Fruit fly (Drosophila melanogaster) whole organism, embryonic: Measurements from ENCODE around the gene Gem2.
A peak's percentile ranks its signal among the peaks of the same experiment; 100 is the strongest.

ENCODE experiments used
- BEAF-32 ChIP-seq: fragments of 200-800 bp; sonication (Bioruptor generic); optimal IDR thresholded peaks from 3 replicates; lab custom pipeline; 2017; ENCODE audit warnings: missing biosample characterization, missing genetic modification characterization, mild to moderate bottlenecking, moderate library complexity, missing genetic modification reagents
- CG10209 ChIP-seq: fragments of 200-800 bp; sonication (Bioruptor generic); optimal IDR thresholded peaks from 3 replicates; lab custom pipeline; 2017; ENCODE audit warnings: missing biosample characterization, mild to moderate bottlenecking, missing genetic modification characterization, missing genetic modification reagents
- CG10366 ChIP-seq: fragments of 200-800 bp; sonication (Bioruptor generic); IDR thresholded peaks from 2 replicates; pipeline ENCODE4 v1.3.6; 2022; ENCODE audit warnings: missing biosample characterization, missing genetic modification characterization
- CG17829 ChIP-seq: fragments of 200-800 bp; optimal IDR thresholded peaks from 2 replicates; lab custom pipeline; 2019; ENCODE audit warnings: missing biosample characterization, mild to moderate bottlenecking, missing genetic modification characterization, moderate library complexity
- CG2129 ChIP-seq: fragments of 200-800 bp; sonication (Bioruptor generic); IDR thresholded peaks from 2 replicates; pipeline ENCODE4 v1.3.6; 2022; ENCODE audit warnings: missing biosample characterization, missing genetic modification characterization; ENCODE audit not compliant: partially characterized antibody
- CG2678 ChIP-seq: fragments of 200-800 bp; sonication (Bioruptor generic); optimal IDR thresholded peaks from 3 replicates; lab custom pipeline; 2019; ENCODE audit warnings: missing biosample characterization, mild to moderate bottlenecking, missing genetic modification characterization, moderate library complexity
- CG34224 ChIP-seq: fragments of 200-800 bp; sonication (Bioruptor generic); IDR thresholded peaks from 3 replicates; pipeline ENCODE4 v1.3.6; 2022; ENCODE audit warnings: missing biosample characterization, missing genetic modification characterization; ENCODE audit not compliant: partially characterized antibody
- CG3726 ChIP-seq: fragments of 200-800 bp; sonication (Bioruptor generic); IDR thresholded peaks from 3 replicates; pipeline ENCODE4, ENCODE4 v1.3.6; 2022; ENCODE audit warnings: missing biosample characterization, missing genetic modification characterization
- CG4328 ChIP-seq: fragments of 200-800 bp; sonication (Bioruptor generic); optimal IDR thresholded peaks from 3 replicates; lab custom pipeline; 2017; ENCODE audit warnings: missing biosample characterization, missing genetic modification reagents, missing genetic modification characterization
- CG4424 ChIP-seq: fragments of 200-800 bp; sonication (Bioruptor generic); optimal IDR thresholded peaks from 3 replicates; lab custom pipeline; 2016; ENCODE audit warnings: missing biosample characterization, missing genetic modification characterization
- CG6175 ChIP-seq: fragments of 200-800 bp; sonication (Bioruptor generic); IDR thresholded peaks from 3 replicates; pipeline ENCODE4 v1.3.6; 2022; ENCODE audit warnings: missing biosample characterization, missing genetic modification characterization
- CG6254 ChIP-seq: fragments of 200-800 bp; sonication (Bioruptor generic); optimal IDR thresholded peaks from 3 replicates; lab custom pipeline; 2017; ENCODE audit warnings: mild to moderate bottlenecking, missing biosample characterization, missing genetic modification reagents, missing genetic modification characterization
- CG6765 ChIP-seq: fragments of 200-800 bp; sonication (Bioruptor generic); optimal IDR thresholded peaks from 3 replicates; lab custom pipeline; 2017; ENCODE audit warnings: missing biosample characterization, mild to moderate bottlenecking, missing genetic modification characterization
- CG7745 ChIP-seq: fragments of 200-800 bp; sonication (Bioruptor generic); optimal IDR thresholded peaks from 2 replicates; lab custom pipeline; 2018; ENCODE audit warnings: missing biosample characterization, mild to moderate bottlenecking, missing genetic modification characterization, moderate library complexity
- CG8281 ChIP-seq: fragments of 200-800 bp; sonication (Bioruptor generic); optimal IDR thresholded peaks from 2 replicates; lab custom pipeline; 2018; ENCODE audit warnings: missing biosample characterization, mild to moderate bottlenecking, missing genetic modification characterization, moderate library complexity
- CG8359 ChIP-seq: fragments of 200-800 bp; sonication (Bioruptor generic); optimal IDR thresholded peaks from 2 replicates; lab custom pipeline; 2017; ENCODE audit warnings: missing biosample characterization, mild to moderate bottlenecking, missing genetic modification characterization, borderline replicate concordance
- CG8944 ChIP-seq: fragments of 200-800 bp; sonication (Bioruptor generic); optimal IDR thresholded peaks from 3 replicates; lab custom pipeline; 2016; ENCODE audit warnings: missing biosample characterization, missing genetic modification characterization
- CG9437 ChIP-seq: fragments of 200-800 bp; sonication (Bioruptor generic); optimal IDR thresholded peaks from 2 replicates; lab custom pipeline; 2018; ENCODE audit warnings: missing biosample characterization, mild to moderate bottlenecking, missing genetic modification characterization
- CG9727 ChIP-seq: fragments of 200-800 bp; sonication (Bioruptor generic); optimal IDR thresholded peaks from 3 replicates; lab custom pipeline; 2017; ENCODE audit warnings: missing biosample characterization, mild to moderate bottlenecking, missing genetic modification characterization
- CG9876 ChIP-seq: fragments of 200-800 bp; sonication (Bioruptor generic); optimal IDR thresholded peaks from 2 replicates; lab custom pipeline; 2016; ENCODE audit warnings: missing biosample characterization, missing genetic modification characterization
- Camta ChIP-seq: fragments of 200-800 bp; sonication (Bioruptor generic); optimal IDR thresholded peaks from 2 replicates; lab custom pipeline; 2016; ENCODE audit warnings: missing biosample characterization, missing genetic modification characterization
- Doc3 ChIP-seq: fragments of 200-800 bp; sonication (Bioruptor generic); IDR thresholded peaks from 3 replicates; pipeline ENCODE4 v1.3.6; 2022; ENCODE audit warnings: missing biosample characterization, missing genetic modification characterization; ENCODE audit not compliant: partially characterized antibody
- Fer2 ChIP-seq: fragments of 200-800 bp; sonication (Bioruptor generic); optimal IDR thresholded peaks from 2 replicates; lab custom pipeline; 2018; ENCODE audit warnings: missing biosample characterization, mild to moderate bottlenecking, missing genetic modification characterization, moderate library complexity
- H2.0 ChIP-seq: fragments of 200-800 bp; sonication (Bioruptor generic); IDR thresholded peaks from 2 replicates; pipeline ENCODE4 v1.3.6; 2022; ENCODE audit warnings: missing biosample characterization, missing genetic modification characterization
- HmgD ChIP-seq: fragments of 200-800 bp; sonication (Bioruptor generic); optimal IDR thresholded peaks from 3 replicates; lab custom pipeline; 2016; ENCODE audit warnings: missing biosample characterization, missing genetic modification characterization
- MTF-1 ChIP-seq: fragments of 200-800 bp; sonication (Bioruptor generic); optimal IDR thresholded peaks from 2 replicates; lab custom pipeline; 2018; ENCODE audit warnings: missing biosample characterization, mild to moderate bottlenecking, missing genetic modification characterization, borderline replicate concordance
- NC2α ChIP-seq: fragments of 200-800 bp; sonication (Bioruptor generic); optimal IDR thresholded peaks from 2 replicates; lab custom pipeline; 2016; ENCODE audit warnings: missing biosample characterization, missing genetic modification characterization
- Neu2 ChIP-seq: fragments of 200-800 bp; sonication (Bioruptor generic); optimal IDR thresholded peaks from 3 replicates; lab custom pipeline; 2016; ENCODE audit warnings: missing biosample characterization, missing genetic modification characterization, borderline replicate concordance
- Ravus ChIP-seq: fragments of 200-800 bp; sonication (Bioruptor generic); IDR thresholded peaks from 2 replicates; pipeline ENCODE4 v1.3.6; 2022; ENCODE audit warnings: missing biosample characterization, missing genetic modification characterization
- Tbp ChIP-seq: fragments of >200 bp; optimal IDR thresholded peaks from 2 replicates; lab custom pipeline; 2018; ENCODE audit warnings: missing biosample characterization, missing genetic modification characterization
- YL-1 ChIP-seq: fragments of 200-800 bp; sonication (Bioruptor generic); optimal IDR thresholded peaks from 3 replicates; lab custom pipeline; 2017; ENCODE audit warnings: missing biosample characterization, mild to moderate bottlenecking, missing genetic modification characterization
- bab2 ChIP-seq: fragments of 200-800 bp; sonication (Bioruptor generic); optimal IDR thresholded peaks from 2 replicates; lab custom pipeline; 2016; ENCODE audit warnings: missing biosample characterization, missing genetic modification characterization
- bsh ChIP-seq, 2 experiments: fragments of 200-800 bp; sonication (Bioruptor generic); optimal IDR thresholded peaks; 2 replicates each; lab custom pipeline; 2017 to 2018; ENCODE audit warnings: mild to moderate bottlenecking in 2 of 2, missing biosample characterization in 2 of 2, missing genetic modification characterization in 2 of 2, moderate library complexity in 1 of 2
- cato ChIP-seq: fragments of 200-800 bp; sonication (Bioruptor generic); optimal IDR thresholded peaks from 2 replicates; lab custom pipeline; 2016; ENCODE audit warnings: missing biosample characterization, missing genetic modification characterization, borderline replicate concordance
- croc ChIP-seq: fragments of 200-800 bp; sonication (Bioruptor generic); conservative IDR thresholded peaks from 3 replicates; pipeline ENCODE4 v1.3.6; 2022; ENCODE audit warnings: missing biosample characterization, missing genetic modification characterization
- cwo ChIP-seq: fragments of 200-800 bp; sonication (Bioruptor generic); optimal IDR thresholded peaks from 3 replicates; lab custom pipeline; 2017; ENCODE audit warnings: missing biosample characterization, missing genetic modification characterization, mild to moderate bottlenecking, moderate library complexity, missing genetic modification reagents
- dmrt99B ChIP-seq: fragments of 200-800 bp; sonication (Bioruptor generic); optimal IDR thresholded peaks from 2 replicates; lab custom pipeline; 2018; ENCODE audit warnings: missing biosample characterization, mild to moderate bottlenecking, missing genetic modification characterization, moderate library complexity
- emc ChIP-seq: fragments of 200-800 bp; sonication (Bioruptor generic); optimal IDR thresholded peaks from 2 replicates; lab custom pipeline; 2016; ENCODE audit warnings: missing biosample characterization, missing genetic modification characterization
- ems ChIP-seq: fragments of 200-800 bp; sonication (Bioruptor generic); optimal IDR thresholded peaks from 3 replicates; lab custom pipeline; 2016; ENCODE audit warnings: missing biosample characterization, missing genetic modification characterization
- eve ChIP-seq, 2 experiments: fragments of >200 bp; optimal IDR thresholded peaks; 2 replicates each; lab custom pipeline; 2017; ENCODE audit warnings: missing biosample characterization in 2 of 2, missing genetic modification characterization in 2 of 2
- her ChIP-seq: fragments of 200-800 bp; sonication (Bioruptor generic); optimal IDR thresholded peaks from 2 replicates; lab custom pipeline; 2016; ENCODE audit warnings: missing biosample characterization, missing genetic modification characterization
- kah ChIP-seq: fragments of 200-800 bp; sonication (Bioruptor generic); optimal IDR thresholded peaks from 2 replicates; lab custom pipeline; 2018; ENCODE audit warnings: missing biosample characterization, mild to moderate bottlenecking, missing genetic modification characterization
- otp ChIP-seq: fragments of 200-800 bp; sonication (Bioruptor generic); IDR thresholded peaks from 3 replicates; pipeline ENCODE4, ENCODE4 v1.3.6; 2022; ENCODE audit warnings: missing biosample characterization, missing genetic modification characterization
- sisA ChIP-seq: fragments of 200-800 bp; sonication (Bioruptor generic); IDR thresholded peaks from 2 replicates; pipeline ENCODE4 v1.3.6; 2022; ENCODE audit warnings: missing biosample characterization, missing genetic modification characterization
- sr ChIP-seq: fragments of 200-800 bp; sonication (Bioruptor generic); IDR thresholded peaks from 3 replicates; pipeline ENCODE4 v1.3.6; 2022; ENCODE audit warnings: missing biosample characterization, missing genetic modification characterization
- tx ChIP-seq: fragments of 200-800 bp; sonication (Bioruptor generic); optimal IDR thresholded peaks from 2 replicates; lab custom pipeline; 2016; ENCODE audit warnings: missing biosample characterization, missing genetic modification characterization
- usp ChIP-seq: fragments of >200 bp; optimal IDR thresholded peaks from 2 replicates; lab custom pipeline; 2017; ENCODE audit warnings: missing biosample characterization, missing genetic modification characterization
- wdn ChIP-seq: fragments of 200-800 bp; sonication (Bioruptor generic); IDR thresholded peaks from 2 replicates; pipeline ENCODE4 v1.3.6; 2022; ENCODE audit warnings: missing biosample characterization, missing genetic modification characterization

The Gem2 gene

DNA sequence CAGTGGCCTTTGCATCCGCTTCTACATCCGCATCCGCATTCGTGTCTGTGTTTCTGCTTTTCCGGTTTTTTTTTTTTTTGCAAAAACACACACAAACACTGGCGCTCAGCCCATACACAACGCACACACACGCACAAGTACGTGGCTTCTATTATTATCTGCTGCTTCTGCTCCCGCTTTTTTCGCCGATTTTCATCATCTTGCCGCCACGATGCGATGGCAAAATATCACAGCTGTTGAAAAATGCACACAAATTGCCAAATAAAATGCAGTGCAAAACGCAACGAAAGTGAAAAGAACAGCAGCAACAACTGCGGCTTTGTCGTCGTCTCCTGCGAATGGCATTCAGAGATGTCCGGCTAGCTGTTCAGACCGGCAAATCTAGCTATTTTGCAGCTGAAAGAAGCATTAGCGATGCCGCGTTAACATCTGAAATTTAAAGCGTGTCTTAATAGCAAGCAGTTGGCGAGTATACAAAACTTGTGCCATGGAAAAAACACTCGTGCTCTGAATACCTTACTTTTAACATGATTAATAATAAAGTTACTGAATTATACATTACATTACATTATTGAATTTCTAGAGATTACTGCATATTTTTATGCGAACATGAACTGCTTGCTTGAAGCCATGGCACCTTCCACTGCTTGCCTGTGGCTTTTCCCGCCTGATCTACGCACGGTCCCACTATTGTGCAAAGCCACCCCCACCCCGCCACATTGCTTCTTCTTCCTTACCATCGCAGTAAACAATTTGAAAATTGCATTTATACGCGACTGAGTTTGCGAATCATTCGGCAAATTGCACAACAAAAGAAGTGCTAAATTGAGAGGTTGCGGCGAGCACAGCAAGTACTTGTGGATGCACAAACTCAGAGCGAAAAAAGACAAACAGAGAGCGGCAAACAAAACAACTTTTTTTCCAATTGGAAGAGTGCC is 37.4 kb downstream of the Gem2 start, which contains the start of the genes Ugt316A1 and Sfxn2 (continued):
- TF ChIP-seq kah (GFP tag; lab: Kevin White, UChicago) (no peak), H2.0 (GFP tag; lab: Robert Waterston, UW) (peak; percentile 7; the same call in 1 of the 2 replicates), tx (no peak), CG8281 (no peak), CG9437 (GFP tag; lab: Kevin White, UChicago) (no peak), usp (no peak), Doc3 (GFP tag; lab: Robert Waterston, UW) (no peak), CG4424 (GFP tag; lab: Kevin White, UChicago) (peak; percentile 39), CG7745 (tag; lab: Kevin White, UChicago) (no peak), cato (GFP tag; lab: Kevin White, UChicago) (no peak), bsh (GFP tag; optimal IDR thresholded peaks at IDR 0.05; lab: Kevin White, UChicago) (peak; percentile 26 to 45), CG17829 (tag; lab: Kevin White, UChicago) (peak; percentile 51), CG3726 (no peak), sisA (GFP tag; lab: Robert Waterston, UW) (peak; percentile 38), CG6765 (GFP tag; lab: Kevin White, UChicago) (peak; percentile 56), Ravus (GFP tag; lab: Robert Waterston, UW) (no peak), cwo (GFP tag; lab: Kevin White, UChicago) (peak; percentile 17), emc (GFP tag; lab: Kevin White, UChicago) (no peak), Camta (peak; percentile 9), ems (GFP tag; lab: Kevin White, UChicago) (peak; percentile 31), CG10366 (GFP tag; lab: Robert Waterston, UW) (peak; percentile 18; the same call in 1 of the 2 replicates), CG2129 (GFP tag; lab: Robert Waterston, UW) (no peak), CG8359 (GFP tag; lab: Kevin White, UChicago) (no peak), MTF-1 (GFP tag; lab: Kevin White, UChicago) (no peak), CG4328 (GFP tag; lab: Kevin White, UChicago) (no peak), Tbp (GFP tag; lab: Kevin White, UChicago) (peak; percentile 90), wdn (0 out of 2 replicates have a peak, but pooled peaks have one; percentile 48), NC2α (GFP tag; lab: Kevin White, UChicago) (no peak), croc (GFP tag; lab: Robert Waterston, UW) (no peak), Neu2 (no peak), CG6175 (GFP tag; lab: Robert Waterston, UW) (no peak), eve (GFP tag; optimal IDR thresholded peaks at IDR 0.05; lab: Kevin White, UChicago) (no peak), CG34224 (GFP tag; lab: Robert Waterston, UW) (no peak), sr (GFP tag; lab: Robert Waterston, UW) (no peak), CG6254 (GFP tag; lab: Kevin White, UChicago) (no peak), Fer2 (tag; lab: Kevin White, UChicago) (no peak), dmrt99B (tag; lab: Kevin White, UChicago) (no peak), otp (GFP tag; lab: Robert Waterston, UW) (0 out of 3 replicates have a peak, but pooled peaks have one; percentile 19), HmgD (GFP tag; lab: Kevin White, UChicago) (peak; percentile 33), YL-1 (GFP tag; lab: Kevin White, UChicago) (peak; percentile 51), CG10209 (GFP tag; lab: Kevin White, UChicago) (peak; percentile 26), CG9727 (peak; percentile 29), CG9876 (GFP tag; lab: Kevin White, UChicago) (no peak), bab2 (GFP tag; lab: Kevin White, UChicago) (peak; percentile 19), CG2678 (tag; lab: Kevin White, UChicago) (no peak), her (GFP tag; lab: Kevin White, UChicago) (peak; percentile 2), BEAF-32 (peak; percentile 51), CG8944 (GFP tag; lab: Kevin White, UChicago) (peak; percentile 39)
